Worm (Caenorhabditis elegans) whole organism, early embryonic: ENCODE measurements around the gene Y38H6C.9.

Experiments used
- F13C5.2 ChIP-seq: sonication (generic microtip); optimal IDR thresholded peaks from 2 replicates; lab custom pipeline; 2017; ENCODE audit warnings: mild to moderate bottlenecking, missing genetic modification characterization, inconsistent platforms, missing compliant biosample characterization
- aly-1 ChIP-seq: sonication (generic microtip); optimal IDR thresholded peaks from 2 replicates; lab custom pipeline; 2016; ENCODE audit warnings: missing genetic modification characterization, missing compliant biosample characterization
- flt-1 ChIP-seq: fragments of 200-800 bp; sonication (Bioruptor generic); IDR thresholded peaks from 2 replicates; pipeline ENCODE4 v1.3.6; 2022; ENCODE audit warnings: missing genetic modification characterization, missing compliant biosample characterization

- TF ChIP-seq F13C5.2 (tag; lab: Kevin White, UChicago) (no peak), flt-1 (GFP tag; lab: Robert Waterston, UW) (no peak), aly-1 (tag; lab: Kevin White, UChicago) (no peak)
Measured at ce11 chrV:20480790-20481189, 41.3 kb downstream of the Y38H6C.9 start.
